Fruit fly (Drosophila melanogaster) whole organism, embryonic: ENCODE results near the gene Pgant35A.

Experiments used
- B-H1 ChIP-seq: fragments of 200-800 bp; sonication (Bioruptor generic); IDR thresholded peaks from 3 replicates; pipeline ENCODE4 v1.3.6; 2022; ENCODE audit warnings: missing biosample characterization, missing genetic modification characterization
- CG10366 ChIP-seq: fragments of 200-800 bp; sonication (Bioruptor generic); IDR thresholded peaks from 2 replicates; pipeline ENCODE4 v1.3.6; 2022; ENCODE audit warnings: missing biosample characterization, missing genetic modification characterization
- CG10431 ChIP-seq: fragments of 200-800 bp; sonication (Bioruptor generic); optimal IDR thresholded peaks from 3 replicates; lab custom pipeline; 2018; ENCODE audit warnings: missing biosample characterization, mild to moderate bottlenecking, missing genetic modification characterization
- CG11456 ChIP-seq: fragments of 200-800 bp; sonication (Bioruptor generic); IDR thresholded peaks from 3 replicates; pipeline ENCODE4 v1.3.6; 2022; ENCODE audit warnings: missing biosample characterization, missing genetic modification characterization
- CG11504 ChIP-seq: fragments of 200-800 bp; sonication (Bioruptor generic); optimal IDR thresholded peaks from 3 replicates; lab custom pipeline; 2019; ENCODE audit warnings: missing biosample characterization, mild to moderate bottlenecking, missing genetic modification characterization, moderate library complexity
- CG11696 ChIP-seq: fragments of 200-800 bp; sonication (Bioruptor generic); IDR thresholded peaks from 2 replicates; pipeline ENCODE4 v1.3.6; 2022; ENCODE audit warnings: missing biosample characterization, missing genetic modification characterization
- CG15073 ChIP-seq: fragments of 200-800 bp; sonication (Bioruptor generic); optimal IDR thresholded peaks from 2 replicates; lab custom pipeline; 2016; ENCODE audit warnings: missing biosample characterization, missing genetic modification characterization
- CG17829 ChIP-seq: fragments of 200-800 bp; optimal IDR thresholded peaks from 2 replicates; lab custom pipeline; 2019; ENCODE audit warnings: missing biosample characterization, mild to moderate bottlenecking, missing genetic modification characterization, moderate library complexity
- CG18262 ChIP-seq: fragments of 200-800 bp; optimal IDR thresholded peaks from 3 replicates; lab custom pipeline; 2019; ENCODE audit warnings: missing biosample characterization, mild to moderate bottlenecking, missing genetic modification characterization, moderate library complexity
- CG18599 ChIP-seq: fragments of 200-800 bp; sonication (Bioruptor generic); optimal IDR thresholded peaks from 3 replicates; lab custom pipeline; 2017; ENCODE audit warnings: missing biosample characterization, missing genetic modification characterization, mild to moderate bottlenecking, moderate library complexity, missing genetic modification reagents
- CG3281 ChIP-seq: fragments of 200-800 bp; sonication (Bioruptor generic); optimal IDR thresholded peaks from 3 replicates; lab custom pipeline; 2017; ENCODE audit warnings: missing biosample characterization, mild to moderate bottlenecking, missing genetic modification characterization
- CG3726 ChIP-seq: fragments of 200-800 bp; sonication (Bioruptor generic); IDR thresholded peaks from 3 replicates; pipeline ENCODE4, ENCODE4 v1.3.6; 2022; ENCODE audit warnings: missing biosample characterization, missing genetic modification characterization
- CG4360 ChIP-seq: fragments of 200-800 bp; sonication (Bioruptor generic); IDR thresholded peaks from 2 replicates; pipeline ENCODE4 v1.3.6; 2022; ENCODE audit warnings: missing biosample characterization, missing genetic modification characterization
- CG43689 ChIP-seq: fragments of 200-800 bp; sonication (Bioruptor generic); IDR thresholded peaks from 2 replicates; pipeline ENCODE4 v1.3.6; 2022; ENCODE audit warnings: missing biosample characterization, missing genetic modification characterization
- CG5953 ChIP-seq: fragments of 200-800 bp; sonication (Bioruptor generic); IDR thresholded peaks from 2 replicates; pipeline ENCODE4 v1.3.6; 2022; ENCODE audit warnings: missing biosample characterization, missing genetic modification characterization
- CG6813 ChIP-seq: fragments of 200-800 bp; sonication (Bioruptor generic); optimal IDR thresholded peaks from 2 replicates; lab custom pipeline; 2017; ENCODE audit warnings: missing biosample characterization, missing genetic modification characterization, mild to moderate bottlenecking, moderate library complexity, missing genetic modification reagents
- CG7372 ChIP-seq: fragments of 200-800 bp; sonication (Bioruptor generic); IDR thresholded peaks from 2 replicates; pipeline ENCODE4 v1.3.6; 2022; ENCODE audit warnings: missing biosample characterization, missing genetic modification characterization
- CG8478 ChIP-seq: fragments of >200 bp; optimal IDR thresholded peaks from 2 replicates; lab custom pipeline; 2018
- Fer2 ChIP-seq: fragments of 200-800 bp; sonication (Bioruptor generic); optimal IDR thresholded peaks from 2 replicates; lab custom pipeline; 2018; ENCODE audit warnings: missing biosample characterization, mild to moderate bottlenecking, missing genetic modification characterization, moderate library complexity
- Hr39 ChIP-seq: fragments of >200 bp; optimal IDR thresholded peaks from 2 replicates; lab custom pipeline; 2017
- Mad ChIP-seq: fragments of 200-800 bp; sonication (Bioruptor generic); optimal IDR thresholded peaks from 2 replicates; lab custom pipeline; 2016; ENCODE audit warnings: missing biosample characterization, missing genetic modification characterization
- Meics ChIP-seq: fragments of 200-800 bp; sonication (Bioruptor generic); optimal IDR thresholded peaks from 2 replicates; lab custom pipeline; 2017; ENCODE audit warnings: missing biosample characterization, mild to moderate bottlenecking, missing genetic modification characterization
- Nf-YB ChIP-seq: fragments of 200-800 bp; sonication (Bioruptor generic); optimal IDR thresholded peaks from 3 replicates; lab custom pipeline; 2019; ENCODE audit warnings: missing biosample characterization, mild to moderate bottlenecking, missing genetic modification characterization, moderate library complexity
- Optix ChIP-seq: fragments of 200-800 bp; sonication (Bioruptor generic); IDR thresholded peaks from 3 replicates; pipeline ENCODE4 v1.3.6; 2022; ENCODE audit warnings: missing biosample characterization, missing genetic modification characterization
- PHDP ChIP-seq: fragments of 200-800 bp; sonication (Bioruptor generic); optimal IDR thresholded peaks from 3 replicates; lab custom pipeline; 2018; ENCODE audit warnings: missing biosample characterization, mild to moderate bottlenecking, missing genetic modification characterization, moderate library complexity
- Ptx1 ChIP-seq: fragments of 200-800 bp; sonication (Bioruptor generic); IDR thresholded peaks from 2 replicates; pipeline ENCODE4 v1.3.6; 2022; ENCODE audit warnings: missing biosample characterization, missing genetic modification characterization
- Rfx ChIP-seq: fragments of 200-800 bp; sonication (Bioruptor generic); IDR thresholded peaks from 2 replicates; pipeline ENCODE4 v1.3.6; 2022; ENCODE audit warnings: missing biosample characterization, missing genetic modification characterization
- Rx ChIP-seq: fragments of 200-800 bp; sonication (Bioruptor generic); IDR thresholded peaks from 2 replicates; pipeline ENCODE4 v1.3.6; 2022; ENCODE audit warnings: missing biosample characterization, missing genetic modification characterization
- Sox100B ChIP-seq: fragments of 200-800 bp; sonication (Bioruptor generic); optimal IDR thresholded peaks from 3 replicates; lab custom pipeline; 2018; ENCODE audit warnings: missing biosample characterization, mild to moderate bottlenecking, missing genetic modification characterization
- Stat92E ChIP-seq, 3 experiments: fragments of >200 bp in 2 of 3; fragments of 200-800 bp in 1 of 3; sonication (Bioruptor generic) in 1 of 3; optimal IDR thresholded peaks; 2 replicates each; lab custom pipeline; 2017 to 2019; ENCODE audit warnings: missing biosample characterization in 3 of 3, missing genetic modification characterization in 3 of 3, mild to moderate bottlenecking in 1 of 3, moderate library complexity in 1 of 3
- Vsx1 ChIP-seq: fragments of 200-800 bp; sonication (Bioruptor generic); optimal IDR thresholded peaks from 2 replicates; lab custom pipeline; 2017; ENCODE audit warnings: missing biosample characterization, mild to moderate bottlenecking, missing genetic modification characterization, missing genetic modification reagents
- ato ChIP-seq: fragments of 200-800 bp; sonication (Bioruptor generic); IDR thresholded peaks from 2 replicates; pipeline ENCODE4 v1.3.6; 2022; ENCODE audit warnings: missing biosample characterization, missing genetic modification characterization; ENCODE audit not compliant: partially characterized antibody
- bbx ChIP-seq: fragments of 200-800 bp; sonication (Bioruptor generic); IDR thresholded peaks from 2 replicates; pipeline ENCODE4 v1.3.6; 2022; ENCODE audit warnings: missing biosample characterization, missing genetic modification characterization; ENCODE audit not compliant: partially characterized antibody
- cas ChIP-seq: fragments of 200-800 bp; sonication (Bioruptor generic); IDR thresholded peaks from 2 replicates; pipeline ENCODE4 v1.3.6; 2022; ENCODE audit warnings: missing biosample characterization, missing genetic modification characterization
- chinmo ChIP-seq: fragments of 200-800 bp; sonication (Bioruptor generic); IDR thresholded peaks from 4 replicates; pipeline ENCODE4 v1.3.6; 2022; ENCODE audit warnings: missing biosample characterization, missing genetic modification characterization; ENCODE audit not compliant: partially characterized antibody
- eyg ChIP-seq: fragments of 200-800 bp; sonication (Bioruptor generic); optimal IDR thresholded peaks from 3 replicates; lab custom pipeline; 2016; ENCODE audit warnings: missing biosample characterization, missing genetic modification characterization
- gce ChIP-seq: fragments of 200-800 bp; sonication (Bioruptor generic); IDR thresholded peaks from 3 replicates; pipeline ENCODE4 v1.3.6; 2022; ENCODE audit warnings: missing biosample characterization, missing genetic modification characterization
- gcm ChIP-seq: fragments of 200-800 bp; sonication (Bioruptor generic); optimal IDR thresholded peaks from 2 replicates; lab custom pipeline; 2019; ENCODE audit warnings: missing biosample characterization, mild to moderate bottlenecking, missing genetic modification characterization, moderate library complexity
- grau ChIP-seq: fragments of 200-800 bp; optimal IDR thresholded peaks from 3 replicates; lab custom pipeline; 2019; ENCODE audit warnings: missing biosample characterization, mild to moderate bottlenecking, missing genetic modification characterization, moderate library complexity
- hkb ChIP-seq, 2 experiments: fragments of 200-800 bp in 1 of 2; fragments of >200 bp in 1 of 2; sonication (Bioruptor generic) in 1 of 2; IDR thresholded peaks in 1 of 2; optimal IDR thresholded peaks in 1 of 2; 2 replicates each; pipeline versions ENCODE4 v1.3.6 to Lab custom; 2017 to 2022; ENCODE audit warnings: missing biosample characterization in 1 of 2, missing genetic modification characterization in 1 of 2
- jigr1 ChIP-seq: fragments of 200-800 bp; sonication (Bioruptor generic); IDR thresholded peaks from 3 replicates; pipeline ENCODE4 v1.3.6; 2022; ENCODE audit warnings: missing biosample characterization, missing genetic modification characterization
- lab ChIP-seq: fragments of 200-800 bp; sonication (Bioruptor generic); optimal IDR thresholded peaks from 3 replicates; lab custom pipeline; 2017; ENCODE audit warnings: missing biosample characterization, missing genetic modification characterization, mild to moderate bottlenecking, moderate library complexity, missing genetic modification reagents
- lmd ChIP-seq: fragments of 200-800 bp; sonication (Bioruptor generic); IDR thresholded peaks from 2 replicates; pipeline ENCODE4 v1.3.6; 2022; ENCODE audit warnings: missing biosample characterization, missing genetic modification characterization
- mam ChIP-seq: fragments of 200-800 bp; sonication (Bioruptor generic); optimal IDR thresholded peaks from 3 replicates; lab custom pipeline; 2016; ENCODE audit warnings: missing biosample characterization, missing genetic modification characterization
- nerfin-2 ChIP-seq: fragments of 200-800 bp; sonication (Bioruptor generic); IDR thresholded peaks from 2 replicates; pipeline ENCODE4 v1.3.6; 2022; ENCODE audit warnings: missing biosample characterization, missing genetic modification characterization; ENCODE audit not compliant: partially characterized antibody
- org-1 ChIP-seq: fragments of 200-800 bp; sonication (Bioruptor generic); optimal IDR thresholded peaks from 2 replicates; lab custom pipeline; 2017; ENCODE audit warnings: missing biosample characterization, missing genetic modification characterization
- shn ChIP-seq: fragments of 200-800 bp; sonication (Bioruptor generic); optimal IDR thresholded peaks from 3 replicates; lab custom pipeline; 2016; ENCODE audit warnings: missing biosample characterization, missing genetic modification characterization
- stc ChIP-seq: fragments of 200-800 bp; sonication (Bioruptor generic); IDR thresholded peaks from 2 replicates; pipeline ENCODE4 v1.3.6; 2022; ENCODE audit warnings: missing biosample characterization, missing genetic modification characterization
- tio ChIP-seq: fragments of 200-800 bp; sonication (Bioruptor generic); optimal IDR thresholded peaks from 2 replicates; lab custom pipeline; 2017; ENCODE audit warnings: missing biosample characterization, missing genetic modification characterization, inconsistent platforms
- zen ChIP-seq: fragments of 200-800 bp; sonication (Bioruptor generic); optimal IDR thresholded peaks from 3 replicates; lab custom pipeline; 2018; ENCODE audit warnings: missing biosample characterization, mild to moderate bottlenecking, missing genetic modification characterization, moderate library complexity

Pgant35A gene

dm6 chr2L:14372254-14372717, 13.2 kb downstream of the Pgant35A start (continued):
- TF ChIP-seq Sox100B (GFP tag; lab: Kevin White, UChicago) (peak; percentile 61), Nf-YB (GFP tag; lab: Kevin White, UChicago) (peak; percentile 42), zen (no peak), CG43689 (peak; percentile 82), gce (GFP tag; lab: Robert Waterston, UW) (peak; percentile 62; the same call in 1 of the 3 replicates), CG15073 (GFP tag; lab: Kevin White, UChicago) (no peak), CG18262 (tag; lab: Kevin White, UChicago) (peak; percentile 51), CG17829 (tag; lab: Kevin White, UChicago) (no peak), jigr1 (0 out of 3 replicates have a peak, but pooled peaks have one; percentile 9), CG11456 (GFP tag; lab: Robert Waterston, UW) (peak; percentile 79; the same call in 2 of the 3 replicates), Mad (GFP tag; lab: Kevin White, UChicago) (peak; percentile 12), lab (GFP tag; lab: Kevin White, UChicago) (peak; percentile 30), lmd (GFP tag; lab: Robert Waterston, UW) (peak; percentile 85), grau (peak; percentile 84), Optix (GFP tag; lab: Robert Waterston, UW) (no peak), CG3281 (GFP tag; lab: Kevin White, UChicago) (peak; percentile 20), CG7372 (GFP tag; lab: Robert Waterston, UW) (peak; percentile 66; the same call in 1 of the 2 replicates), CG18599 (peak; percentile 43), tio (peak; percentile 69), CG3726 (GFP tag; lab: Robert Waterston, UW) (0 out of 3 replicates have a peak, but pooled peaks have one; percentile 20), Rfx (GFP tag; lab: Robert Waterston, UW) (peak; percentile 93), cas (peak; percentile 24; the same call in 1 of the 2 replicates), CG8478 (no peak), CG10431 (GFP tag; lab: Kevin White, UChicago) (no peak), hkb (optimal IDR thresholded peaks at IDR 0.05; lab: Kevin White, UChicago) (no peak), hkb (GFP tag; IDR thresholded peaks at IDR 0.05; lab: Robert Waterston, UW) (peak; percentile 83), PHDP (tag; lab: Kevin White, UChicago) (peak; percentile 87), nerfin-2 (GFP tag; lab: Robert Waterston, UW) (no peak), B-H1 (GFP tag; lab: Robert Waterston, UW) (peak; percentile 65), Rx (GFP tag; lab: Robert Waterston, UW) (peak; percentile 41; the same call in 1 of the 2 replicates), chinmo (no peak), CG4360 (GFP tag; lab: Robert Waterston, UW) (no peak), CG11696 (GFP tag; lab: Robert Waterston, UW) (no peak), Fer2 (tag; lab: Kevin White, UChicago) (no peak), stc (GFP tag; lab: Robert Waterston, UW) (peak; percentile 75), CG10366 (GFP tag; lab: Robert Waterston, UW) (peak; percentile 75), mam (peak; percentile 68), Hr39 (no peak), Ptx1 (GFP tag; lab: Robert Waterston, UW) (peak; percentile 89), CG5953 (GFP tag; lab: Robert Waterston, UW) (peak; percentile 60; the same call in 1 of the 2 replicates), Vsx1 (GFP tag; lab: Kevin White, UChicago) (peak; percentile 43), eyg (GFP tag; lab: Kevin White, UChicago) (no peak), org-1 (peak; percentile 71), CG11504 (tag; lab: Kevin White, UChicago) (peak; percentile 91), shn (GFP tag; lab: Kevin White, UChicago) (peak; percentile 31), gcm (peak; percentile 74), bbx (GFP tag; lab: Robert Waterston, UW) (no peak), CG6813 (GFP tag; lab: Kevin White, UChicago) (no peak), Meics (GFP tag; lab: Kevin White, UChicago) (peak; percentile 52), Stat92E (GFP tag; optimal IDR thresholded peaks at IDR 0.05; lab: Kevin White, UChicago) (no peak), ato (no peak)
